Worm (Caenorhabditis elegans): ENCODE data around the gene lys-3.

DNA sequence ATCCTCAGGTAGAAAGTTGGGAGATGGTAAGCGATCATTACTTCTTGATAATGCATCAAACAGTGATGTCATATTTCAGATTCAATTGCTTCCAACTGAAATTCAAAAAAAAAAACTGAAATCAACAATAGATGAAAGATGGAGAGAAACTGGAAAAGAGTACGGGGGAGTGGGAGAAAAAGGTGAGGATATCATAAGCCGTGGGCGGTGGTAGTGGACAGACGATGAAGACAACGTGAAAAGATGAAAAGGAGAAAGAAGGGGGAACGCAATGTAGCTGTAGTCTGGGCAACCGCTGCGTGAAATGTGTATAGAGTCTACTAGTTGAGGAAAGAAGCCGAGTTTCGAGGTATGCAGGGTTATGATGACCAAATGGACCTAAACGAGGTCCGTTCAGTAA, 23.9 kb upstream of the lys-3 start, which contains the start of gene che-12:
- TF ChIP-seq him-1 (tag; optimal IDR thresholded peaks at IDR 0.05): no peak
- no peak for TF ChIP-seq W03F9.2 (tag; optimal IDR thresholded peaks at IDR 0.05)
- TF ChIP-seq dao-5 (tag; optimal IDR thresholded peaks at IDR 0.05): no peak

Measured in whole organism, L4/young adult.